Fruit fly (Drosophila melanogaster): ENCODE measurements around the gene wol.

dm6 chr2L:8302766-8303479, at the start of gene wol, which contains the start of gene Scgalpha:
- TF ChIP-seq CG12071 (GFP tag; optimal IDR thresholded peaks at IDR 0.05), result no peak
- TF ChIP-seq usp (GFP tag; optimal IDR thresholded peaks at IDR 0.05), result no peak
- no peak for TF ChIP-seq Spps (tag; optimal IDR thresholded peaks at IDR 0.05)
- no peak for TF ChIP-seq lola (GFP tag; optimal IDR thresholded peaks at IDR 0.05)
- no peak for TF ChIP-seq CG12104 (GFP tag; optimal IDR thresholded peaks at IDR 0.05)
- TF ChIP-seq abd-A (tag; optimal IDR thresholded peaks at IDR 0.05), result no peak
- TF ChIP-seq Hand (GFP tag; optimal IDR thresholded peaks at IDR 0.05), result no peak
- no peak for TF ChIP-seq psq (GFP tag; optimal IDR thresholded peaks at IDR 0.05)
- no peak for TF ChIP-seq Usf (GFP tag; optimal IDR thresholded peaks at IDR 0.05)
- no peak for TF ChIP-seq CG10147 (GFP tag; optimal IDR thresholded peaks at IDR 0.05)
- TF ChIP-seq PHDP (tag; optimal IDR thresholded peaks at IDR 0.05), result no peak
- no peak for TF ChIP-seq tap (tag; optimal IDR thresholded peaks at IDR 0.05)
- no peak for TF ChIP-seq CG3838 (GFP tag; optimal IDR thresholded peaks at IDR 0.05)
